Fruit fly (Drosophila melanogaster) whole organism: ENCODE measurements around the gene LysE.
"Not testable (repeated sequence)": the region's sequence is repeated elsewhere in the genome, so short reads cannot be mapped to it uniquely, and the experiment has no call there.

ENCODE experiments used
- CG8478 ChIP-seq: fragments of >200 bp; optimal IDR thresholded peaks from 2 replicates; lab custom pipeline; 2018; ENCODE audit warnings: inconsistent platforms
- Dll ChIP-seq: fragments of >200 bp; optimal IDR thresholded peaks from 2 replicates; lab custom pipeline; 2017
- EcR ChIP-seq, 2 experiments: fragments of >200 bp; optimal IDR thresholded peaks; 2 replicates each; lab custom pipeline; 2017; ENCODE audit warnings: missing biosample characterization in 2 of 2, missing genetic modification characterization in 2 of 2, missing genetic modification reagents in 2 of 2
- pan ChIP-seq: fragments of >200 bp; optimal IDR thresholded peaks from 2 replicates; lab custom pipeline; 2017
- psq ChIP-seq: fragments of >200 bp; optimal IDR thresholded peaks from 2 replicates; lab custom pipeline; 2017
- usp ChIP-seq: fragments of >200 bp; optimal IDR thresholded peaks from 2 replicates; lab custom pipeline; 2017; ENCODE audit warnings: missing biosample characterization, missing genetic modification characterization, mixed read lengths

Gene LysE

DNA sequence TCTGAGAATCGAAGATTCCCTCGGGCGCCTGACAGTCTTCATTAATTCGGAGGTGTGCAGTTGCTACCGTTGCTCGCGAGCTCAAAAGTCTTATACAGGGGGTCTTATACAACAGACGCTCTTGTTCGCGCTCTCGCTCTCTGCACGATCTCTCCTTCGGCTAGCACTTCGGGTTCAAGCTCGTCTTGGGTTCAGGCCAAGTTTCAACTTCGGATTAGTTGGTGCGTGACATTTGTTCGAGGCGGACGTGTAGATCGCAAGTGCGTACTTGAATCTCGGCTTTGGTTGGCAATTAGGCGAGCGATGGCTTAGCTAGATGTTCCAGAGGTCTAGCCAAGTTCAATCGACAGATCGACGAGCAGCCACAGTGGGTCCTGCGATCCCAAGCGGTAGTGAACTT is 4.4 kb upstream of the LysE start:
- TF ChIP-seq psq: no peak
- no peak for TF ChIP-seq usp (GFP tag; lab: Kevin White, UChicago)
- TF ChIP-seq CG8478 (lab: Kevin White, UChicago): no peak
- TF ChIP-seq Dll (lab: Kevin White, UChicago): no peak
- TF ChIP-seq pan (lab: Kevin White, UChicago): no peak
- TF ChIP-seq EcR (GFP tag; optimal IDR thresholded peaks at IDR 0.05; lab: Kevin White, UChicago): no peak

DNA sequence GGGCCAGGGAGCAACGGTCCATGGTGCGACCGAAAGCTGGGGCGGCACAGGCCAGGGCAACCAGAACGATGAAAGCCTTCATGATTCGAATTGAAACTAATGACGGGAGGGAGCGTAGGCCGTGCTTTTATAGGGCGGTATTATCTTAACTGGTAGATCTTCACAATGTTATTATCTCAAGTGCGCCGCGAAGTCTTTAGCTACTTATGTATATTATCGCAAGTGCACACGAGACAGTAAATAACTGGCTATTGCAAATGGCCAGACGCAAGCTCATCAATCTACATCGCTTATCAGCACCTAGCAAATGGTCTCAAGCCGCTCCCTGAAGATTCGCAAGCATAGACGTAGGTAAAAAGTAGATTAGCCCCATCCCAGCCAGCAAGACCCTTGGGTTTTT is 1.5 kb upstream of the LysE start, which contains the start of gene LysD:
Gene LysD (minus strand): TSS at position 101 of the 400 bp plus-strand sequence.
- TF ChIP-seq usp (GFP tag; lab: Kevin White, UChicago) (no peak), pan (lab: Kevin White, UChicago) (no peak), CG8478 (lab: Kevin White, UChicago) (no peak), psq (no peak), Dll (lab: Kevin White, UChicago) (no peak), EcR (GFP tag; optimal IDR thresholded peaks at IDR 0.05; lab: Kevin White, UChicago) (no peak)

DNA sequence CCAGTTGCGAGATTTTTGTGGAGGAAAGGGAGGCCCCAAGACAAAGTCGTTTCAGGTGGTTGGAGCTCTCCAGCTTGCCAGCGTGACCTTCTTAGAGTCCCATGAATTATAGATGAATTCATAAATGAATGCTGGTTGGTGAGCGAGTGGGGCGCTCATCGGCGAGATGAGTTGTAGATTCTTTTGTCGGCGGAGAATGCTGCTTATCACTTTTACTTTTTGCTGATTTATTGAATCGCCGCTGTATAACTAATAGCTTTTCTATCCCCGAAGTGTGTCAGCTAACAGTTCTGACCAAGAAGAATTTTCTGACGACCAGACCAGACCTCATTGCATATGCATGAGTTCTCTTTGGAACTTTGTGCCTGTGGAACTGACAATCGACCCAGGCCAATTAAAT is 514 bp upstream of the LysE start:
- TF ChIP-seq usp (GFP tag; lab: Kevin White, UChicago) (no peak), Dll (lab: Kevin White, UChicago) (no peak), EcR (GFP tag; optimal IDR thresholded peaks at IDR 0.05; lab: Kevin White, UChicago) (no peak), psq (no peak), CG8478 (lab: Kevin White, UChicago) (no peak), pan (lab: Kevin White, UChicago) (no peak)

DNA sequence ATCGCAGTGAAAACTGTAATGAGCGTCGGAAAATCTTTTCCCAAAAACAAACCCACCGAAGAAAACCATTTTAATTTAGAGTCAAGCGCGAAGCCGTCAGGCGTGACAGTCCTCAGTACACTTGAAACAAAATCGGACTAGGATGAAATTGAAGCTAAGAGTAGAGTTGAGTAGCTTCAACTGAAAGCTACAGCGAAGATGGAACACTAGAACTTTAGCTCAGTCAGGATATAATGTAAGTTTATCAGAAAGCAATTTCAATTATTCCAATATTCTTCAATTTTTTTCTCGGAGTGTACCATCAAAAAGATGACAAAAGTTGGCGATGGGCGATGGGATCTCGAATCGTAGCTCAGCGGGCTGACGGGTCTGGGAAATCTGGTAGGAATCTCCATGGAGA is 3.8 kb downstream of the LysE start:
- no peak for TF ChIP-seq pan (lab: Kevin White, UChicago)
- no peak for TF ChIP-seq CG8478 (lab: Kevin White, UChicago)
- TF ChIP-seq usp (GFP tag; lab: Kevin White, UChicago): no peak
- no peak for TF ChIP-seq Dll (lab: Kevin White, UChicago)
- no peak for TF ChIP-seq psq
- TF ChIP-seq EcR (GFP tag; optimal IDR thresholded peaks at IDR 0.05; lab: Kevin White, UChicago): no peak

DNA sequence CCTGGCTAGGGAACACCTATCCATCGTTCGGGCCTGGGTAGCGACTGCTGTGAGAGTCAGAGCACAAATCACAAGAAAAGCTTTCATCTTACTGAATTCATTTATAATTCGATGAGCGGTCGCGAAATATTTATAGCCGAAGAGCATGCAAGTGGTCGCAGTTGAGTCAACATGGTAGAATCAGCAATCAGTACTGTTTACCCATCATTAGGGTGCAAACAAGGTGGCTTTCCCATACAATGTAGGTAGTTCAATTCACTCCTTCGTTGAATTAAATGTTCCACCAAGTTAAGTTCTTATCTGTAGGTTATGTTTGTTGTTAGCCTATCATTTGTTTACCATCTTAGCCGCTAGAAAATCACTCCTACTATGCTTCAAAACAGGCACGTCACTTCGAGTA is 6.0 kb downstream of the LysE start, which contains the start of gene LysP:
Gene LysP (minus strand): TSS at position 101 of the 400 bp plus-strand sequence.
- TF ChIP-seq pan (lab: Kevin White, UChicago) (no peak), psq (no peak), Dll (lab: Kevin White, UChicago) (no peak), CG8478 (lab: Kevin White, UChicago) (no peak), usp (GFP tag; lab: Kevin White, UChicago) (no peak), EcR (GFP tag; optimal IDR thresholded peaks at IDR 0.05; lab: Kevin White, UChicago) (no peak)

DNA sequence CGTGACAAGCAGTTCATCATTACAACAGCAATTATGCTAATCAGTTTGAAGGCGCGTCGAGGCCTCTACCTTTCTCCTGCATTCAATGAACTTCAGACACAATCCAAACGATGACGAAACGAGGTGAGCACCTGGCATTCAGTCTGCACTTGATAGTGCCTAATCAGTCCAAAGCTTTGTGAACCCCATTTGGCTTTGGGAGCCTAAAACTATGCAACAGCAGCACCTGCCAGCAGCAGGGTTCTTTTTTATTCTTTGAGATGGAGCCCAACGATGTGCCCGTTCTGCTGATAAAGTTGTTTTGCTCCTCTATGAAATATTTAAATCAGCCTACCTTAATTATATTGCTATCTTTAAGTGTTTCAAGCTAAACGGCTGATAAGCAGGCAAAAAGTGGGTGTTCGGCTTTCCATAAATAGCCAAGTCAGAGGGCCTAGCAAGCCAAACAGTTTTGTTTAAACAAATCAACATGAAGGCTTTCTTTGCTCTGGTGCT is 14.7 kb downstream of the LysE start, which contains the start of gene LysS:
Gene LysS (plus strand): TSS at position 445 of the 495 bp plus-strand sequence.
- TF ChIP-seq EcR (GFP tag; optimal IDR thresholded peaks at IDR 0.05; lab: Kevin White, UChicago) (no peak), Dll (lab: Kevin White, UChicago) (no peak), CG8478 (lab: Kevin White, UChicago) (no peak), usp (GFP tag; lab: Kevin White, UChicago) (no peak), psq (no peak), pan (lab: Kevin White, UChicago) (no peak)

DNA sequence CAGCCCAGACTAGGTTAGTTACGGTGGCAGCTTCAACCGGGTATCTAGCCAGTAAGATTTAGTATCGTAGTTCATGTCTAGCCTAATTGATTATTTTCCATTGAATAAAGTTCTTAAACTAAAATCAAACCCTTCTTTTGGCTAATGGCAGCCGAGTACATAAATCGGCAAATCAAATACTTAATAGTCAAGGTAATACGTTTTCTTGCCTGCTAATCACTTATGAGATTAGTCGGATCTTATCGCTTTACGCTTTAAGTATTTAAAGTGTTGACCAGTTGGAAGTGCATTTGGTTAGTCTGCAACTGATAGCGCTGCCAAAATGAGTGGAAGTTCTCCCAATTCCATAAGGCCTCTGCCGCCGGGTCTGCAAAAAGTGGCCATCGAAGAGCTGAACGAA is 20.0 kb downstream of the LysE start, which contains the start of gene CG33965:
Gene CG33965 (plus strand): TSS at position 301 of the 400 bp plus-strand sequence.
- no peak for TF ChIP-seq CG8478 (lab: Kevin White, UChicago)
- no peak for TF ChIP-seq pan (lab: Kevin White, UChicago)
- no peak for TF ChIP-seq EcR (GFP tag; optimal IDR thresholded peaks at IDR 0.05; lab: Kevin White, UChicago)
- no peak for TF ChIP-seq Dll (lab: Kevin White, UChicago)

DNA sequence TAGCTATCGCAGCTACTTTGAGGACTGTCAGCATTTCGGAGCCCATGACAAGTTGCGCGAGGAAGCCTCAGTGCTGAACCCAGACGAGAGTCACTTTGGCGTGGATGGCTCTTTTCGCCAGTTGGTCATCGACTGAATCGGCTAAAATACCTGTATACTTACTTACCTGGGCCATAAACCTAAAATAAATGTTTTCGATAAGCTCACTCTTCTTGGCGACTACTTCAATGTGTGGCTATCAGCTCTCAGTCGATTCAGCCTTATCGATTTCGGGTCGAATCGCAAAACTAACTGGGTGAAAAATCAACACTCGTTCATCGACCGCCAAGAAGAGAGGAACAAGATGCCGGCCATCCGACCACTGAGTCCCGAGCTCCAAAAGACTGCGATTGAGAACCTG is 21.2 kb downstream of the LysE start, which contains the start of gene CG33966:
Gene CG33966 (plus strand): TSS at position 301 of the 400 bp plus-strand sequence.
- TF ChIP-seq pan (lab: Kevin White, UChicago): no peak
- TF ChIP-seq usp (GFP tag; lab: Kevin White, UChicago): no peak
- TF ChIP-seq CG8478 (lab: Kevin White, UChicago): no peak
- TF ChIP-seq EcR (GFP tag; optimal IDR thresholded peaks at IDR 0.05; lab: Kevin White, UChicago): no peak
- no peak for TF ChIP-seq Dll (lab: Kevin White, UChicago)
- TF ChIP-seq psq: no peak

DNA sequence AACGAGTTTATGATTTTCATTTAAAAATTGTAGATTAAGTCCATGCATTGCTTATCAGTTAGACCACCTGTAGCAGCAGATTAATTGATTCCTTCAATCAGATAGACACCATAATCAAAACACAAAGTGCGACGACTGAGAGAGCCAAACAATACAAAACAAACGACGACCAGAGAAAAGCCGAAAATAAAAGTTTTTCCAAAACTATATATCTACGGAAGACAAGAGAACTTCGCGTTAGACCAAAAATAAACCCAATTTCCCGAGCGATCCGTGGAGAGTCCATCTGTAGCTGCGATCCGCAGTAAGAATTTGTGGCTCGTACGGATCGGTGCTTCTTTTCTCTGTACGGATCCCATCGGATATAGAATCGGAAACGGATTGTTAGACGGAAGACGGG is 22.8 kb downstream of the LysE start, which contains the start of gene galene:
Gene galene (plus strand): TSS at position 301 of the 400 bp plus-strand sequence.
- no peak for TF ChIP-seq EcR (GFP tag; optimal IDR thresholded peaks at IDR 0.05; lab: Kevin White, UChicago)
- no peak for TF ChIP-seq Dll (lab: Kevin White, UChicago)
- no peak for TF ChIP-seq pan (lab: Kevin White, UChicago)
- TF ChIP-seq CG8478 (lab: Kevin White, UChicago): no peak
- no peak for TF ChIP-seq usp (GFP tag; lab: Kevin White, UChicago)
- no peak for TF ChIP-seq psq

DNA sequence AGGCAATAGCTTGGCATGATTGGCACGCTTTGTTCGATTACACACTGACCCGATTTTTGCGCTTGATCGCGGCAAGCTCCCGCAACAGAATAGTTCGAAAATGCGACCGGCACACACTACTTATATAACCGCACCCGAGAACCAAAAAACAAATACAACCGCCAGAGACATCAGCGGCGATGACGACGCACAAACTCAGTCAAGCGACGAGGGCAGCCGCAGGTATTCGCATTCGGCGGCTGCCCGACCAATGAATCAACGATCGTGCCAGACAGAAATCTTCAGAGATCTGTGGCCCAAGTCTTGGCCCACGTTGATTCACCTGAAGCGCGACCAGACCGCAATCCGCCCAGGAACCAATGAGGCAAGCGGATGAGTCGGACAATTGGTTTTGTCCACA is 25.6 kb downstream of the LysE start, which contains the start of gene CG9192:
Gene CG9192 (minus strand): TSS at position 101 of the 400 bp plus-strand sequence.
- TF ChIP-seq psq (no peak), Dll (lab: Kevin White, UChicago) (no peak), usp (GFP tag; lab: Kevin White, UChicago) (no peak), CG8478 (lab: Kevin White, UChicago) (no peak), EcR (GFP tag; optimal IDR thresholded peaks at IDR 0.05; lab: Kevin White, UChicago) (no peak), pan (lab: Kevin White, UChicago) (no peak)

DNA sequence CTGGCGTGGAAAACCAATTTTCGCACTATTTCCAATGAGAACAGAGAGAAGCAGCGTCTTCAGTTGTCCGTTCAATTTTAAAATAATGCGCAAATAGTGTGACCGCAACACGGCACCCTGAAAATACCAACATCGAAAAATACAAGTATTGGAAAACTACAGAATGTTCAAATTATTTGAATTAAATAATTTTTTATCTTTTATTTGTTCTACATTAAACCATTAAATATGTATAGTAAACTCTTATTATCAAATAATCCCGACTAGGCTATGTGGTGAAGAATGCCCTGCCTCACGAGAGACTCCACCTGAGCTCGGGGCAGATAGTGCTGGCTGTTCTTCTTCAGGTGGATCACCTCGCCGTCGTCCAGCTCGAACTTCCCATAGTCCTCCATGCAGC is 33.2 kb downstream of the LysE start, which contains the start of gene Klp61F:
Gene Klp61F (minus strand): TSS at position 101 of the 400 bp plus-strand sequence.
- TF ChIP-seq pan (lab: Kevin White, UChicago); EcR (GFP tag; optimal IDR thresholded peaks at IDR 0.05; lab: Kevin White, UChicago); Dll (lab: Kevin White, UChicago): not testable (repeated sequence)

DNA sequence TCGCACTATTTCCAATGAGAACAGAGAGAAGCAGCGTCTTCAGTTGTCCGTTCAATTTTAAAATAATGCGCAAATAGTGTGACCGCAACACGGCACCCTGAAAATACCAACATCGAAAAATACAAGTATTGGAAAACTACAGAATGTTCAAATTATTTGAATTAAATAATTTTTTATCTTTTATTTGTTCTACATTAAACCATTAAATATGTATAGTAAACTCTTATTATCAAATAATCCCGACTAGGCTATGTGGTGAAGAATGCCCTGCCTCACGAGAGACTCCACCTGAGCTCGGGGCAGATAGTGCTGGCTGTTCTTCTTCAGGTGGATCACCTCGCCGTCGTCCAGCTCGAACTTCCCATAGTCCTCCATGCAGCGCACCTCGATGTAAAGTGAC is 34.2 kb downstream of the LysE start, which contains the start of gene CG32318:
Gene CG32318 (minus strand): TSS at position 101 of the 400 bp plus-strand sequence.
- TF ChIP-seq CG8478 (lab: Kevin White, UChicago); EcR (GFP tag; optimal IDR thresholded peaks at IDR 0.05; lab: Kevin White, UChicago); usp (GFP tag; lab: Kevin White, UChicago): not testable (repeated sequence)
